Worm (Caenorhabditis elegans) whole organism, midembryonic: Measurements from ENCODE around the gene cest-34.

Experiments used
- T22C8.4 ChIP-seq: fragments of 200-800 bp; sonication (Bioruptor generic); IDR thresholded peaks from 2 replicates; pipeline ENCODE4 v1.3.6; 2022; ENCODE audit warnings: missing genetic modification characterization, missing compliant biosample characterization
- cog-1 ChIP-seq: sonication (generic microtip); optimal IDR thresholded peaks from 2 replicates; lab custom pipeline; 2016; ENCODE audit warnings: missing genetic modification characterization, missing compliant biosample characterization
- flt-1 ChIP-seq: fragments of 200-800 bp; sonication (Bioruptor generic); IDR thresholded peaks from 2 replicates; pipeline ENCODE4 v1.3.6; 2022; ENCODE audit warnings: missing genetic modification characterization, missing compliant biosample characterization
- klf-2 ChIP-seq: fragments of 200-800 bp; sonication (Bioruptor generic); conservative IDR thresholded peaks from 2 replicates; pipeline ENCODE4 v1.3.6; 2022; ENCODE audit warnings: missing genetic modification reagents, missing genetic modification characterization, missing compliant biosample characterization
- med-1 ChIP-seq: sonication (generic microtip); optimal IDR thresholded peaks from 2 replicates; lab custom pipeline; 2017; ENCODE audit warnings: missing genetic modification characterization, mild to moderate bottlenecking, missing compliant biosample characterization, antibody characterized with exemption, missing genetic modification reagents; ENCODE audit not compliant: insufficient read depth
- ref-1 ChIP-seq: fragments of 200-800 bp; sonication (Bioruptor generic); conservative IDR thresholded peaks from 2 replicates; pipeline ENCODE4 v1.3.6; 2022; ENCODE audit warnings: missing genetic modification reagents, missing genetic modification characterization, missing compliant biosample characterization
- tab-1 ChIP-seq: fragments of 200-800 bp; sonication (Bioruptor generic); IDR thresholded peaks from 2 replicates; pipeline ENCODE4 v1.3.6; 2022; ENCODE audit warnings: missing genetic modification characterization, missing compliant biosample characterization
- ztf-23 ChIP-seq: fragments of 200-800 bp; sonication (Bioruptor generic); IDR thresholded peaks from 2 replicates; pipeline ENCODE4 v1.3.6; 2022; ENCODE audit warnings: missing genetic modification reagents, missing genetic modification characterization, missing compliant biosample characterization
- ztf-29 ChIP-seq: fragments of 200-800 bp; sonication (Bioruptor generic); IDR thresholded peaks from 2 replicates; pipeline ENCODE4 v1.3.6; 2022; ENCODE audit warnings: missing genetic modification reagents, missing genetic modification characterization, missing compliant biosample characterization

The cest-34 gene

DNA sequence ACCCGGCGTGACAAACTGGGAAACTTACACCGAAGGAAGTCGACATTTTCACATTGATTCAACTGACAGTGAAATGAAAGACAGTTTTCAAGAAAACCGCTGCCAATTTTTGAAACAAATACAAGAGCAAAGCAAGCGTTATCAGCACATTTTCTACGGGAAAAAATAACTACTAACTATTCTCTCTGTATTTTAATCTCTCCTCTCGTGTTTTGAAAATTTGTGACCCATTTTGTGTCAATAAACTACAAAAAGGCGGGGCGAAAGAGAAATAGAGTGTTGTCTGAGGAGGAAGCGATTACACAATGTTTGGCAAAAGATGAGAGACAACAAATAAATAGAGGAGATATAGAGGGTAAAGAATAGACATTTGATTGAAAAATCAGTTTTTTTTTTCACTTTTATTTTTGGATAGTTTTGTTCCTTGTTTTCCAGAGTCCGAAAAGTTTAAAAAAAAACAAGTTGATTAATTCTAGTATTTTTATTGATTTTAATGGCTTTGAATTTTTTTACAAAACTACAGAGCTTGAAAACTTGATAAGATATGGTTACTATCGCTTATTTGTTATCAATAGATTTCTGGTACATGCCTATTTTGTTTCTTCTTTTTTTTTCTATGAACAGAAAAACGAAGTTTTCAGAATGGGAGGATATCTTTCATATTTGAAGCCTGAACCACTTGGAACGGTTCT, at the start of gene cest-34:
Gene cest-34 (plus strand): TSS at position 642 of the 692 bp plus-strand sequence.
- no peak for TF ChIP-seq tab-1 (GFP tag; lab: Robert Waterston, UW)
- TF ChIP-seq med-1, result no peak
- TF ChIP-seq flt-1 (GFP tag; lab: Robert Waterston, UW), result no peak
- no peak for TF ChIP-seq ztf-23 (GFP tag; lab: Robert Waterston, UW)
- TF ChIP-seq T22C8.4 (GFP tag; lab: Robert Waterston, UW), result no peak
- TF ChIP-seq ztf-29 (GFP tag; lab: Robert Waterston, UW), result no peak
- TF ChIP-seq cog-1, result no peak
- no peak for TF ChIP-seq ref-1 (GFP tag; lab: Robert Waterston, UW)
- TF ChIP-seq klf-2 (GFP tag; lab: Robert Waterston, UW), result no peak

DNA sequence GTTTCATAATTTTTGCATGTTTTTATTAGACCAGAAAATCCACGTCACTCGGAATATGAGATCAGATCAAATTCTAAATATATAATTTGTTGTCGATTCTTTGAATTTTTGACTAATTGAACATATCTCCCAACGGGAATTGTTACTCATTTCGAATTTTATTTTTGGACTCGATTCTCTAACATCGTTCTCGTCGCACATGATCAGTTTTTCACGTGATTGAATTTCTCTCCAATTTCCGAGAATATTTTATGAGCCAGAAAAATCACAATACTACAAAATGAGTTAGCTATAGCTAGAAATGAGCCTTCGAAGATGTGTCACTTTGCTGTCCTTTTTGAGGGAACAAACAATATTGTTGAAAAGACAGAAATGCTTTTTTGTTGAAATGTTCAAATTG, 45.8 kb upstream of the cest-34 start:
- TF ChIP-seq tab-1 (GFP tag; lab: Robert Waterston, UW), result no peak
- TF ChIP-seq klf-2 (GFP tag; lab: Robert Waterston, UW), result no peak
- TF ChIP-seq ztf-29 (GFP tag; lab: Robert Waterston, UW), result no peak
- no peak for TF ChIP-seq med-1
- TF ChIP-seq flt-1 (GFP tag; lab: Robert Waterston, UW), result no peak
- TF ChIP-seq cog-1, result no peak
- no peak for TF ChIP-seq ztf-23 (GFP tag; lab: Robert Waterston, UW)
- no peak for TF ChIP-seq ref-1 (GFP tag; lab: Robert Waterston, UW)
- TF ChIP-seq T22C8.4 (GFP tag; lab: Robert Waterston, UW), result no peak

DNA sequence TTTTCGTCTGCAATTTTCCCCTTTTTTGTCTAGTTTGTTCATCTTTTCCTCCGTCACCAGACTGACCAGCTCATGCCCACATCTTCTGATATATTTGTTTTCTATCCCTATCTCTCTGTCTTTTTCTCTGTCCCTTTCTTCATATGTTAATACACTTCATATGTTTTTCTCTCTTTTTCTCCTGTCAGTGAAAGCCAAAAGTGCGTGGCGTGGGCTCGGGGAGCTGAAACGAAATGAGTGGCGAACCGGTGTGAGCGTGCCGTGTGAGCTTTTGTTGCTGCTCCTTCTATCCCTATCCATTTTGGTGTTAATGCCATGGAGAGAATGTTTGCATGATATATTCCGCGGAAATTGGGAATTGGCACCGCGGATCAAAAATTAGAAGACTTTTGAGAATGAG, 44.7 kb upstream of the cest-34 start:
- TF ChIP-seq flt-1 (GFP tag; lab: Robert Waterston, UW), result no peak
- no peak for TF ChIP-seq T22C8.4 (GFP tag; lab: Robert Waterston, UW)
- TF ChIP-seq tab-1 (GFP tag; lab: Robert Waterston, UW), result no peak
- TF ChIP-seq cog-1, result no peak
- no peak for TF ChIP-seq ztf-29 (GFP tag; lab: Robert Waterston, UW)

DNA sequence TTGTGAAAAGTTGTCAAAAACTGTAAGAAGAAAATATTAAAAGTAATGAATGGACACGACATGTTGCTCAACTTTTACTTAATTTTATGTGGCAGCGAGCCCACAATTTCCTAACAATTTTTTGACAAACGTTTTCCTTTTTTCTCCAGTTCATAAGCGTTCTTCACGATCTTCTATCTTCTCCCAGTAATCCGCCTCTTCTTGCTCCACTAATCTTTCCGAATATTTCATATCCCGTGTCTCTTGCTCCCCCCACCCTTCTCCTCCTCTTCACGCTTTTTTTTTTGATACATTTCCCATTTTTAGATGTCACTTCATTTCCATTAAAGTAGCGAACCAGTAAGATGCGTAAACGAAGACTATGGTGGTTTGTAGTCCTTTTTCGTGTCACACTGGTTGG, 43.7 kb upstream of the cest-34 start, which contains the start of gene scd-2:
Gene scd-2 (plus strand): TSS at position 301 of the 400 bp plus-strand sequence.
- TF ChIP-seq ztf-23 (GFP tag; lab: Robert Waterston, UW) (no peak), ref-1 (GFP tag; lab: Robert Waterston, UW) (no peak), tab-1 (GFP tag; lab: Robert Waterston, UW) (no peak), cog-1 (no peak)

DNA sequence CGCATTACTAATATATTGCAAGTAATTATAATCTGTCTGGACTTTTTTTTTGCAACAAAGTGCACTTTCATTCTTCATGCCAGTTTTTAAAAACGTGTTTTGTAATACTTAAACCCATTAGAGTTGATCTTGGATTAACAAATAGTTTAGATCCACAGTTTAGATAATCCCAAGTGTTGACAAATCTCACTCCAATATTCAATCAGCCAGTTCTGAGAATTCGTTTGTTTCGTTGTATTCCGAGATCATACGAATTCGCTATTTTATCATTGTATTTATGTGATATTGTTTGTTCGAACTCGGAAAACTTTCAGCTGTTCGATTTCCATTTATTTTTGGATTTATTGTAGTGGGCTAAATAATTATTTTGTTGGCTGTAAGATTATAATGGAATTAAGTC, 30.8 kb upstream of the cest-34 start:
- TF ChIP-seq tab-1 (GFP tag; lab: Robert Waterston, UW), result no peak

DNA sequence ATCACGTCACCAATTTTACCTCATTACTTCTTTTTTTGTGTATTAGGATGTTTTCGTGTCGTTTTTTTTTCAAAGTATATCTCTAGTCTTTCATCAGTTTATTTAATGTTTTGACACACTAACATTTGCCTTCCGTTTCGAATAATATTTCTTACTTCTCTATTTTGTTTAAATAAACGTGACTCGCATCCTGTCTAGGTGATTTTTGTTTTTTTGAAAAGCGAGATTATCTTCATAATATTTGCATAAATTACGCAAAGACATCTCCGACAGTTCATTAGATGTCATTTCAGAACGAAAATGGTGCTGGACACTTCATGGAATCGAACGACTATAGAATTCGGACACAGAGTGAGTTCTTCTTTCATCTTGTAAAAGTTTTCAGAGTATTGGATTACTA, 27.3 kb upstream of the cest-34 start, which contains the start of gene T10H9.1:
Gene T10H9.1 (plus strand): TSS at position 301 of the 400 bp plus-strand sequence.
- TF ChIP-seq cog-1, result no peak
- TF ChIP-seq tab-1 (GFP tag; lab: Robert Waterston, UW), result no peak
- TF ChIP-seq ref-1 (GFP tag; lab: Robert Waterston, UW), result no peak
- TF ChIP-seq ztf-23 (GFP tag; lab: Robert Waterston, UW), result no peak
- no peak for TF ChIP-seq T22C8.4 (GFP tag; lab: Robert Waterston, UW)
- no peak for TF ChIP-seq med-1
- TF ChIP-seq flt-1 (GFP tag; lab: Robert Waterston, UW), result no peak
- no peak for TF ChIP-seq klf-2 (GFP tag; lab: Robert Waterston, UW)
- no peak for TF ChIP-seq ztf-29 (GFP tag; lab: Robert Waterston, UW)

DNA sequence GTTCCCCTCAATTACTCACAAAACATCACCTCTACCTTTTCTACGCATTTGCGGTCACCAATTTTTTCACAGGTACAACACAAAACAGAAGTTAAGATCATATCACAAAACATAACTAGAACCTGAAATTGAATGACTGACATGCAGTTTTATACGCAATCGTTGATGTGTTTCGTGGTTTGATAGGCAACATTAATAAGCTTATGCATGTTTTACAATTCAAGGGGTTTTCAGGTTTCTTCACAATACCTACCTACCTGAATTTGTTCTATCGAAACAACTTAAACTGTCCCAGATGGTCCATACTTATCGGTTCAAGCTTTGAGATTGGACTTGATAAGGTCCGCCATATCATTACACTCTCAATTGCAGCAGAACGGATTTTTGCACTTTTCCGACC, 26.1 kb upstream of the cest-34 start:
- TF ChIP-seq ztf-23 (GFP tag; lab: Robert Waterston, UW), result no peak
- no peak for TF ChIP-seq ztf-29 (GFP tag; lab: Robert Waterston, UW)
- no peak for TF ChIP-seq cog-1
- no peak for TF ChIP-seq tab-1 (GFP tag; lab: Robert Waterston, UW)
- no peak for TF ChIP-seq med-1
- no peak for TF ChIP-seq T22C8.4 (GFP tag; lab: Robert Waterston, UW)
- TF ChIP-seq flt-1 (GFP tag; lab: Robert Waterston, UW), result no peak
- TF ChIP-seq klf-2 (GFP tag; lab: Robert Waterston, UW), result no peak
- TF ChIP-seq ref-1 (GFP tag; lab: Robert Waterston, UW), result no peak

DNA sequence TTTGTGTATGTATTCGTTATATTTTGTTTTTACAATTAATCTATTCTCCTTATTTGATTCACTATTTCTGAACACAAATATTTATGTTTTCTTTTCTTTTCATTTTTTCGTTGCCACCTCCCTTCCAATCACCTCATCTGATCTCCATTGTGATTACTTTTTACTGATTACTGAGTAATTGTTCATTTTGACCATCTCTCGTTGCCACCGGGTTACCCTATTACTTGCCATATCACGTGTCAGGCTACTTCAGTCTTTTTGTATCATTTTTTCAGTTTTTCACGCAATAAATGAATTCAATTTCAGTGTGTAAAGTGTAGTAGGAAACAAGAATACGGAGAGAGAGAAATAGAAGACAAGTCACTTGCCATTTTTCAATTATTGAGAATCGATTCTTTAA, 24.5 kb upstream of the cest-34 start, which contains the start of gene T10H9.8:
Gene T10H9.8 (plus strand): TSS at position 301 of the 400 bp plus-strand sequence.
- TF ChIP-seq ref-1 (GFP tag; lab: Robert Waterston, UW) (no peak), ztf-23 (GFP tag; lab: Robert Waterston, UW) (no peak), T22C8.4 (GFP tag; lab: Robert Waterston, UW) (no peak), klf-2 (GFP tag; lab: Robert Waterston, UW) (no peak), med-1 (no peak), tab-1 (GFP tag; lab: Robert Waterston, UW) (no peak), ztf-29 (GFP tag; lab: Robert Waterston, UW) (no peak), flt-1 (GFP tag; lab: Robert Waterston, UW) (no peak), cog-1 (no peak)

DNA sequence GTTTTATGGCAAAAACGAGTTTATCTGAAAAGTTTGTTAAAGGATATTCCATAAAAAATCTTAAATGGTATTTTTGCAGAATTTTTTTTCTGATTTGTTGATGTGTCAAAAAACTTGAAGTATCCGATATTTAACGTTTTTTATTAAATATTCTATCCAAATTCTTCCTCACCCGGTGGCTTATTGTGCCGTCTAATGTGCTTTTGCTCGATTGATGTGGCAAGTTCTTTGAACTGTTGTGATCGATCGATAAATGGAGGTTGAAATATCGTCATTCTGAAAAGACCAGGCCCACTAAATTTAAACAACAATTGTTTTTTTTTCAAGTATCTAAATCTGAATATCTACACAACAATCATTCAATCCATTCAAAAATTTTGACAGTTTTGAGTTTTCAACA, 21.4 kb upstream of the cest-34 start, which contains the start of gene syx-18:
Gene syx-18 (minus strand): TSS at position 276 of the 400 bp plus-strand sequence.
- no peak for TF ChIP-seq flt-1 (GFP tag; lab: Robert Waterston, UW)

DNA sequence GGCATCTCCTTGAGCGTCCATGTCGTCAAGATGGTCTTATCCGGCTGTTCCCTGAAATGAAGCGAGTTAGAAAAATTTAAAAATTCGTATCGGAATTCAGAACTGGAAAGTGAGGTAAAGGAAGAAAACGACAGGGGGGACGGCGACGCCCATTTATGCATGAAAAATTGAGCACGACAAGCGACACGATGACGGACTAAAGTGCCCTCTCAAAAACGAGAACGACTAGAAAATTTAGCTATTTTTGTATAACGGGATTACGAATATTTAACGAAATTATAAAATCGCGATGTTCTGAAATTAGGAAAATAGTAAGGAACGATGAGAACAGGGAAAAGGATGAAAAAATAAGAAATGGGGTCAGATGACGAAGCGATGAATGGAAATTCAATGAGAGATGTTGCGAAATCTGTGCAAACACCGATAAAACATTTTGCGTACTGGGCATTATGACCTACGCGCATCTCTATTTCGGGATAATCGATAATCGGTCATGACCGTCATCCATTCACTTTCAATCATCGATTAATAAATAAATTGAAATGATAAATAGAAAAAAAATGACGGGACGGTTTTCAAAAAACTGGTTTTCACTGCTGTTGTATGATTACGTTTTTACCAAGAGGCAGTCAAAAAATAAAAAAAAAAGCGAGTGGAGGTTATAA, 20.0 kb upstream of the cest-34 start, which contains the start of gene snb-1:
Gene snb-1 (minus strand): TSS at position 51 of the 665 bp plus-strand sequence.
- no peak for TF ChIP-seq klf-2 (GFP tag; lab: Robert Waterston, UW)
- TF ChIP-seq T22C8.4 (GFP tag; lab: Robert Waterston, UW), result peak; percentile 89
